Worm (Caenorhabditis elegans) whole organism, L2 larva: ENCODE results near the gene C06B3.6.

Experiments used
- mdl-1 ChIP-seq, 2 experiments: fragments of 150-350 bp in 1 of 2; sonication (generic microtip) in 1 of 2; optimal IDR thresholded peaks; 2 replicates each; lab custom pipeline; 2017; ENCODE audit warnings: missing biosample characterization in 2 of 2, missing genetic modification characterization in 2 of 2
- nhr-11 ChIP-seq: fragments of 150-350 bp; optimal IDR thresholded peaks from 2 replicates; lab custom pipeline; 2014; ENCODE audit warnings: missing biosample characterization, missing genetic modification characterization
- sem-4 ChIP-seq: fragments of 150-350 bp; optimal IDR thresholded peaks from 2 replicates; lab custom pipeline; 2014; ENCODE audit warnings: missing biosample characterization, missing genetic modification reagents, missing genetic modification characterization
- unc-39 ChIP-seq: fragments of 150-350 bp; optimal IDR thresholded peaks from 2 replicates; lab custom pipeline; 2014; ENCODE audit warnings: missing biosample characterization, missing genetic modification characterization
- zag-1 ChIP-seq: fragments of 150-350 bp; optimal IDR thresholded peaks from 2 replicates; lab custom pipeline; 2014; ENCODE audit warnings: missing biosample characterization, missing genetic modification characterization

ce11 chrV:13892457-13893375 is 16.1 kb downstream of the C06B3.6 start, which contains the start of gene sptl-3:
- TF ChIP-seq zag-1 (no peak), unc-39 (tag; lab: Kevin White, UChicago) (no peak), nhr-11 (no peak), mdl-1 (tag; optimal IDR thresholded peaks at IDR 0.05; lab: Kevin White, UChicago) (peak in 1 of 2 experiments; percentile 5), sem-4 (tag; lab: Kevin White, UChicago) (no peak)
